Worm (Caenorhabditis elegans) whole organism, L4 larva: ENCODE results near the gene inx-6.
A peak's percentile ranks its signal among the peaks of the same experiment; 100 is the strongest.

Experiments used
- F44E2.7 ChIP-seq: fragments of 200-800 bp; sonication (Bioruptor generic); IDR thresholded peaks from 2 replicates; pipeline ENCODE4 v2.1.2; 2022; ENCODE audit warnings: missing genetic modification characterization, missing compliant biosample characterization
- T20F7.1 ChIP-seq: fragments of 200-800 bp; sonication (Bioruptor generic); optimal IDR thresholded peaks from 2 replicates; lab custom pipeline; 2018; ENCODE audit warnings: mild to moderate bottlenecking, missing genetic modification characterization, missing compliant biosample characterization
- Y105C5A.15 ChIP-seq: fragments of 200-800 bp; sonication (Bioruptor generic); IDR thresholded peaks from 2 replicates; pipeline ENCODE4 v1.3.6; 2022; ENCODE audit warnings: missing genetic modification characterization, missing compliant biosample characterization
- Y75B8A.6 ChIP-seq: fragments of 200-800 bp; sonication (Bioruptor generic); IDR thresholded peaks from 2 replicates; pipeline ENCODE4 v1.3.6; 2022; ENCODE audit warnings: missing genetic modification reagents, missing genetic modification characterization, missing compliant biosample characterization
- ZK546.5 ChIP-seq, 2 experiments: sonication (generic microtip); optimal IDR thresholded peaks; 2 replicates each; lab custom pipeline; 2017; ENCODE audit warnings: missing biosample characterization in 2 of 2, missing genetic modification characterization in 2 of 2
- aha-1 ChIP-seq: fragments of 150-350 bp; peaks from one replicate; lab custom pipeline; 2014; ENCODE audit warnings: missing biosample characterization, missing genetic modification characterization
- ama-1 ChIP-seq: fragments of 150-350 bp; optimal IDR thresholded peaks from 2 replicates; lab custom pipeline; 2014; ENCODE audit warnings: inconsistent platforms, mixed read lengths
- arid-1 ChIP-seq: fragments of 200-800 bp; sonication (Bioruptor generic); conservative IDR thresholded peaks from 2 replicates; pipeline ENCODE4 v1.3.6; 2022; ENCODE audit warnings: missing genetic modification reagents, missing genetic modification characterization, missing compliant biosample characterization
- ceh-28 ChIP-seq: fragments of 150-350 bp; optimal IDR thresholded peaks from 2 replicates; lab custom pipeline; 2014; ENCODE audit warnings: missing biosample characterization, missing genetic modification reagents, missing genetic modification characterization
- ceh-32 ChIP-seq: sonication (generic microtip); optimal IDR thresholded peaks from 2 replicates; lab custom pipeline; 2016; ENCODE audit warnings: mild to moderate bottlenecking, missing genetic modification characterization, missing compliant biosample characterization; ENCODE audit not compliant: poor library complexity
- ceh-44 ChIP-seq: fragments of 200-800 bp; sonication (Bioruptor generic); IDR thresholded peaks from 2 replicates; pipeline ENCODE4 v1.3.6; 2022; ENCODE audit warnings: missing genetic modification reagents, missing genetic modification characterization, missing compliant biosample characterization
- ceh-62 ChIP-seq: sonication (generic microtip); optimal IDR thresholded peaks from 2 replicates; lab custom pipeline; 2017; ENCODE audit warnings: missing biosample characterization, missing genetic modification characterization
- daf-12 ChIP-seq: fragments of 150-350 bp; optimal IDR thresholded peaks from 2 replicates; lab custom pipeline; 2014; ENCODE audit warnings: missing biosample characterization, missing genetic modification reagents, missing genetic modification characterization
- daf-16 ChIP-seq, 3 experiments: sonication (generic microtip); optimal IDR thresholded peaks; 2 replicates each; lab custom pipeline; 2016 to 2017; ENCODE audit warnings: missing genetic modification characterization in 3 of 3, missing genetic modification reagents in 3 of 3, mild to moderate bottlenecking in 2 of 3, missing compliant biosample characterization in 2 of 3, missing biosample characterization in 1 of 3, moderate library complexity in 1 of 3
- daf-8 ChIP-seq: fragments of 200-800 bp; sonication (Bioruptor generic); IDR thresholded peaks from 2 replicates; pipeline ENCODE4 v1.3.6; 2022; ENCODE audit warnings: missing genetic modification characterization, missing compliant biosample characterization
- dmd-6 ChIP-seq: fragments of 200-800 bp; sonication (Bioruptor generic); IDR thresholded peaks from 2 replicates; pipeline ENCODE4 v1.3.6; 2022; ENCODE audit warnings: missing genetic modification reagents, missing genetic modification characterization, missing compliant biosample characterization
- dmd-8 ChIP-seq: fragments of 200-800 bp; sonication (Bioruptor generic); IDR thresholded peaks from 2 replicates; pipeline ENCODE4 v1.3.6; 2022; ENCODE audit warnings: missing genetic modification characterization, missing compliant biosample characterization
- dpl-1 ChIP-seq: fragments of 150-350 bp; optimal IDR thresholded peaks from 2 replicates; lab custom pipeline; 2014; ENCODE audit warnings: missing biosample characterization, missing genetic modification reagents, missing genetic modification characterization
- fkh-10 ChIP-seq: fragments of 150-350 bp; optimal IDR thresholded peaks from 2 replicates; lab custom pipeline; 2014; ENCODE audit warnings: missing biosample characterization, missing genetic modification reagents, missing genetic modification characterization
- fos-1 ChIP-seq: fragments of 150-350 bp; optimal IDR thresholded peaks from 2 replicates; lab custom pipeline; 2014; ENCODE audit warnings: missing biosample characterization, missing genetic modification characterization
- gei-8 ChIP-seq: fragments of 200-800 bp; sonication (Bioruptor generic); optimal IDR thresholded peaks from 2 replicates; lab custom pipeline; 2018; ENCODE audit warnings: mild to moderate bottlenecking, missing genetic modification characterization, missing compliant biosample characterization
- hlh-30 ChIP-seq: sonication (generic microtip); optimal IDR thresholded peaks from 2 replicates; lab custom pipeline; 2017; ENCODE audit warnings: antibody characterized with exemption, mild to moderate bottlenecking, missing genetic modification characterization, missing compliant biosample characterization; ENCODE audit not compliant: insufficient read depth
- hmg-1.1 ChIP-seq: fragments of 200-800 bp; sonication (Bioruptor generic); IDR thresholded peaks from 2 replicates; pipeline ENCODE4 v1.3.6; 2022; ENCODE audit warnings: missing genetic modification reagents, missing genetic modification characterization, missing compliant biosample characterization
- lim-7 ChIP-seq: fragments of 200-800 bp; sonication (Bioruptor generic); IDR thresholded peaks from 2 replicates; pipeline ENCODE4 v1.3.6; 2022; ENCODE audit warnings: missing genetic modification characterization, missing compliant biosample characterization
- lin-13 ChIP-seq: fragments of 150-350 bp; optimal IDR thresholded peaks from 2 replicates; lab custom pipeline; 2014; ENCODE audit warnings: missing biosample characterization, missing genetic modification reagents, missing genetic modification characterization
- lin-29 ChIP-seq: fragments of 200-800 bp; sonication (Bioruptor generic); IDR thresholded peaks from 2 replicates; pipeline ENCODE4 v1.3.6; 2022; ENCODE audit warnings: missing genetic modification reagents, missing genetic modification characterization, missing compliant biosample characterization
- lsy-2 ChIP-seq, 2 experiments: fragments of 150-350 bp in 1 of 2; sonication (generic microtip) in 1 of 2; optimal IDR thresholded peaks; 2 replicates each; lab custom pipeline; 2014 to 2017; ENCODE audit warnings: missing biosample characterization in 2 of 2, missing genetic modification characterization in 2 of 2
- madf-5 ChIP-seq, 2 experiments: fragments of 200-800 bp; sonication (Bioruptor generic); IDR thresholded peaks; 2 replicates each; pipeline ENCODE4 v1.3.6; 2022; ENCODE audit warnings: missing compliant biosample characterization in 2 of 2, missing genetic modification characterization in 2 of 2
- madf-9 ChIP-seq: fragments of 200-800 bp; sonication (Bioruptor generic); conservative IDR thresholded peaks from 2 replicates; pipeline ENCODE4 v1.3.6; 2022; ENCODE audit warnings: missing genetic modification reagents, missing genetic modification characterization, missing compliant biosample characterization
- mep-1 ChIP-seq: fragments of 150-350 bp; sonication (generic microtip); optimal IDR thresholded peaks from 3 replicates; lab custom pipeline; 2014; ENCODE audit warnings: missing biosample characterization, missing genetic modification characterization
- mxl-2 ChIP-seq: fragments of 200-800 bp; sonication (Bioruptor generic); conservative IDR thresholded peaks from 2 replicates; pipeline ENCODE4 v1.3.6; 2022; ENCODE audit warnings: missing genetic modification reagents, missing genetic modification characterization, missing compliant biosample characterization
- mxl-3 ChIP-seq: fragments of 200-800 bp; sonication (Bioruptor generic); optimal IDR thresholded peaks from 2 replicates; lab custom pipeline; 2018; ENCODE audit warnings: mild to moderate bottlenecking, missing genetic modification characterization, missing compliant biosample characterization
- nhr-10 ChIP-seq: fragments of 150-350 bp; optimal IDR thresholded peaks from 2 replicates; lab custom pipeline; 2014; ENCODE audit warnings: missing biosample characterization, missing genetic modification characterization
- nhr-111 ChIP-seq: fragments of 200-800 bp; sonication (Bioruptor generic); optimal IDR thresholded peaks from 2 replicates; lab custom pipeline; 2018; ENCODE audit warnings: mild to moderate bottlenecking, missing genetic modification characterization, missing compliant biosample characterization
- nhr-25 ChIP-seq: sonication (generic microtip); optimal IDR thresholded peaks from 2 replicates; lab custom pipeline; 2017; ENCODE audit warnings: missing genetic modification characterization, mild to moderate bottlenecking, missing compliant biosample characterization, antibody characterized with exemption, moderate library complexity, borderline replicate concordance; ENCODE audit not compliant: insufficient read depth
- nhr-28 ChIP-seq: fragments of 150-350 bp; optimal IDR thresholded peaks from 2 replicates; lab custom pipeline; 2014; ENCODE audit warnings: missing biosample characterization, missing genetic modification characterization
- nhr-41 ChIP-seq: fragments of 200-800 bp; sonication (Bioruptor generic); IDR thresholded peaks from 2 replicates; pipeline ENCODE4 v1.3.6; 2022; ENCODE audit warnings: missing genetic modification reagents, missing genetic modification characterization, missing compliant biosample characterization
- nhr-6 ChIP-seq: fragments of 150-350 bp; optimal IDR thresholded peaks from 2 replicates; lab custom pipeline; 2014; ENCODE audit warnings: missing biosample characterization, missing genetic modification characterization
- pha-4 ChIP-seq, 2 experiments: fragments of 150-350 bp in 1 of 2; fragments of 200-800 bp in 1 of 2; sonication (Bioruptor generic) in 1 of 2; IDR thresholded peaks in 1 of 2; optimal IDR thresholded peaks in 1 of 2; 2 replicates each; pipeline versions ENCODE4 v1.3.6 to Lab custom; 2014 to 2022; ENCODE audit warnings: missing genetic modification characterization in 2 of 2, missing genetic modification reagents in 2 of 2, missing biosample characterization in 1 of 2, missing compliant biosample characterization in 1 of 2
- php-3 ChIP-seq: fragments of 200-800 bp; sonication (Bioruptor generic); IDR thresholded peaks from 2 replicates; pipeline ENCODE4 v1.3.6; 2022; ENCODE audit warnings: missing genetic modification reagents, missing genetic modification characterization, missing compliant biosample characterization
- pqm-1 ChIP-seq: sonication (generic microtip); optimal IDR thresholded peaks from 2 replicates; lab custom pipeline; 2017; ENCODE audit warnings: missing biosample characterization, missing genetic modification characterization
- rbr-2 ChIP-seq: sonication (generic microtip); optimal IDR thresholded peaks from 2 replicates; lab custom pipeline; 2016; ENCODE audit warnings: missing genotype, missing genetic modification characterization, missing compliant biosample characterization
- saeg-2 ChIP-seq: fragments of 200-800 bp; sonication (Bioruptor generic); IDR thresholded peaks from 2 replicates; pipeline ENCODE4 v1.3.6; 2022; ENCODE audit warnings: missing genetic modification reagents, missing genetic modification characterization, missing compliant biosample characterization
- sdz-12 ChIP-seq: fragments of 200-800 bp; sonication (Bioruptor generic); optimal IDR thresholded peaks from 2 replicates; lab custom pipeline; 2018; ENCODE audit warnings: mild to moderate bottlenecking, missing genetic modification characterization, missing compliant biosample characterization
- skn-1 ChIP-seq: fragments of 150-350 bp; optimal IDR thresholded peaks from 2 replicates; lab custom pipeline; 2014; ENCODE audit warnings: missing biosample characterization, missing genetic modification characterization
- snpc-1.2 ChIP-seq: fragments of 200-800 bp; sonication (Bioruptor generic); IDR thresholded peaks from 2 replicates; pipeline ENCODE4 v1.3.6; 2022; ENCODE audit warnings: missing genetic modification reagents, missing genetic modification characterization, missing compliant biosample characterization
- snpc-4 ChIP-seq: fragments of 150-350 bp; optimal IDR thresholded peaks from 2 replicates; lab custom pipeline; 2014; ENCODE audit warnings: missing biosample characterization, missing genetic modification characterization
- tag-97 ChIP-seq: fragments of 200-800 bp; sonication (Bioruptor generic); IDR thresholded peaks from 2 replicates; pipeline ENCODE4 v1.3.6; 2022; ENCODE audit warnings: missing genetic modification characterization, missing compliant biosample characterization
- zag-1 ChIP-seq: fragments of 150-350 bp; optimal IDR thresholded peaks from 2 replicates; lab custom pipeline; 2014; ENCODE audit warnings: missing biosample characterization, missing genetic modification characterization
- zip-2 ChIP-seq: fragments of 150-350 bp; optimal IDR thresholded peaks from 2 replicates; lab custom pipeline; 2014; ENCODE audit warnings: missing biosample characterization, missing genetic modification characterization
- ztf-11 ChIP-seq: fragments of 150-350 bp; optimal IDR thresholded peaks from 2 replicates; lab custom pipeline; 2014; ENCODE audit warnings: missing biosample characterization, missing genetic modification characterization

inx-6 gene

ce11 chrIV:12724641-12725040 lies 21.7 kb upstream of the inx-6 start, which contains the start of the genes T23F6.3 and rbd-1 (continued):
- no peak for TF ChIP-seq ama-1 (lab: Kevin White, UChicago)
- no peak for TF ChIP-seq lin-29 (GFP tag; lab: Robert Waterston, UW)
- TF ChIP-seq daf-12: no peak
- TF ChIP-seq arid-1 (GFP tag; lab: Robert Waterston, UW): peak; percentile 37; the same call in 1 of the 2 replicates
- TF ChIP-seq lsy-2 (tag; optimal IDR thresholded peaks at IDR 0.05; lab: Kevin White, UChicago): peak; percentile 15 to 92
- TF ChIP-seq F44E2.7 (GFP tag; lab: Robert Waterston, UW): no peak
- no peak for TF ChIP-seq nhr-10
- peak; percentile 34 for TF ChIP-seq mxl-3
- peak; percentile 59 for TF ChIP-seq lin-13 (GFP tag; lab: Kevin White, UChicago)
- TF ChIP-seq skn-1 (tag; lab: Kevin White, UChicago): no peak
- no peak for TF ChIP-seq zip-2 (tag; lab: Kevin White, UChicago)
- TF ChIP-seq ceh-44 (GFP tag; lab: Robert Waterston, UW): no peak
- TF ChIP-seq hlh-30 (tag; lab: Kevin White, UChicago): peak; percentile 78
- TF ChIP-seq nhr-6 (tag; lab: Kevin White, UChicago): peak; percentile 60
- TF ChIP-seq saeg-2 (GFP tag; lab: Robert Waterston, UW): no peak
- no peak for TF ChIP-seq daf-8
- TF ChIP-seq dmd-6 (GFP tag; lab: Robert Waterston, UW): peak; percentile 52; the same call in 1 of the 2 replicates
- TF ChIP-seq mep-1: peak; percentile 80
- no peak for TF ChIP-seq nhr-111 (GFP tag; lab: Kevin White, UChicago)
- peak; percentile 55; the same call in 1 of the 2 replicates for TF ChIP-seq snpc-1.2 (GFP tag; lab: Robert Waterston, UW)
- TF ChIP-seq sdz-12 (GFP tag; lab: Kevin White, UChicago): no peak
- TF ChIP-seq ZK546.5 (tag; optimal IDR thresholded peaks at IDR 0.05; lab: Kevin White, UChicago): no peak
- TF ChIP-seq nhr-25 (tag; lab: Kevin White, UChicago): no peak
- no peak for TF ChIP-seq dmd-8 (GFP tag; lab: Robert Waterston, UW)
- TF ChIP-seq php-3 (GFP tag; lab: Robert Waterston, UW): no peak
- no peak for TF ChIP-seq lim-7
- peak; percentile 67 for TF ChIP-seq rbr-2 (tag; lab: Kevin White, UChicago)
- peak; percentile 6 for TF ChIP-seq pqm-1 (tag; lab: Kevin White, UChicago)
- no peak for TF ChIP-seq snpc-4 (tag; lab: Kevin White, UChicago)
- peak; percentile 54; the same call in 1 of the 2 replicates for TF ChIP-seq pha-4 (GFP tag; IDR thresholded peaks at IDR 0.05; lab: Robert Waterston, UW)
- TF ChIP-seq pha-4 (tag; optimal IDR thresholded peaks at IDR 0.05; lab: Kevin White, UChicago): peak; percentile 83
- no peak for TF ChIP-seq ceh-32
- TF ChIP-seq gei-8: no peak
- TF ChIP-seq madf-9 (GFP tag; lab: Robert Waterston, UW): no peak
- no peak for TF ChIP-seq Y75B8A.6
- no peak for TF ChIP-seq zag-1 (tag; lab: Kevin White, UChicago)
- no peak for TF ChIP-seq madf-5 (GFP tag; IDR thresholded peaks at IDR 0.05; lab: Robert Waterston, UW)
- TF ChIP-seq nhr-41 (GFP tag; lab: Robert Waterston, UW): no peak
- peak; percentile 77 for TF ChIP-seq nhr-28
- peak in 1 of 2 experiments; percentile 4 for TF ChIP-seq daf-16 (GFP tag; optimal IDR thresholded peaks at IDR 0.05; lab: Kevin White, UChicago)
- peak; percentile 35 for TF ChIP-seq daf-16 (tag; optimal IDR thresholded peaks at IDR 0.05; lab: Kevin White, UChicago)
- TF ChIP-seq hmg-1.1: peak; percentile 75
- TF ChIP-seq Y105C5A.15 (GFP tag; lab: Robert Waterston, UW): no peak
- TF ChIP-seq T20F7.1 (GFP tag; lab: Kevin White, UChicago): peak; percentile 100
- TF ChIP-seq fkh-10 (GFP tag; lab: Kevin White, UChicago): peak; percentile 52
- peak; percentile 99 for TF ChIP-seq dpl-1 (GFP tag; lab: Kevin White, UChicago)
- no peak for TF ChIP-seq ceh-62 (tag; lab: Kevin White, UChicago)
- TF ChIP-seq ceh-28 (tag; lab: Kevin White, UChicago): no peak
- no peak for TF ChIP-seq aha-1
- no peak for TF ChIP-seq tag-97
- no peak for TF ChIP-seq mxl-2 (GFP tag; lab: Robert Waterston, UW)
- TF ChIP-seq fos-1 (tag; lab: Kevin White, UChicago): no peak
- no peak for TF ChIP-seq ztf-11
